1 fruit fly cellular context compared by ENCODE assay signal in genomic region chrX:3743891-3744491, dm6.
TF ChIP-seq lines count a peak whose summit lies in the region.

No protein-coding gene starts in this region.

TF ChIP-seq in whole organism, embryonic, 481 proteins besides CTCF, POLR2A, EP300 and RAD21 (continued from another document and continues in another):
- peak; percentile 32; the same call in 1 of the 2 replicates for TF ChIP-seq ham (GFP tag; IDR thresholded peaks at IDR 0.05; lab: Robert Waterston, UW)
- no peak for TF ChIP-seq eyg (GFP tag; optimal IDR thresholded peaks at IDR 0.05; lab: Kevin White, UChicago)
- TF ChIP-seq fd96Cb (tag; optimal IDR thresholded peaks at IDR 0.05; lab: Kevin White, UChicago), result peak; percentile 91
- TF ChIP-seq chif (GFP tag; optimal IDR thresholded peaks at IDR 0.05; lab: Kevin White, UChicago), result peak; percentile 11 to 34
- TF ChIP-seq CG13123 (GFP tag; optimal IDR thresholded peaks at IDR 0.05; lab: Kevin White, UChicago), result peak; percentile 49
- peak; percentile 61 for TF ChIP-seq Gsc (GFP tag; IDR thresholded peaks at IDR 0.05; lab: Robert Waterston, UW)
- 0 out of 2 replicates have a peak, but pooled peaks have one; percentile 54 for TF ChIP-seq CG17612 (GFP tag; IDR thresholded peaks at IDR 0.05; lab: Robert Waterston, UW)
- TF ChIP-seq CG1832 (GFP tag; optimal IDR thresholded peaks at IDR 0.05; lab: Kevin White, UChicago), result peak; percentile 31
- TF ChIP-seq dati (GFP tag; IDR thresholded peaks at IDR 0.05; lab: Robert Waterston, UW), result no peak
- peak in 1 of 2 experiments; percentile 35 for TF ChIP-seq insv (GFP tag; optimal IDR thresholded peaks at IDR 0.05; lab: Kevin White, UChicago)
- no peak; the same call in 1 of the 2 replicates for TF ChIP-seq gsb (GFP tag; IDR thresholded peaks at IDR 0.05; lab: Robert Waterston, UW)
- peak; percentile 79 for TF ChIP-seq CG1602 (GFP tag; optimal IDR thresholded peaks at IDR 0.05; lab: Kevin White, UChicago)
- peak; percentile 68; the same call in 2 of the 3 replicates for TF ChIP-seq CG11560 (tag; IDR thresholded peaks at IDR 0.05; lab: Robert Waterston, UW)
- no peak for TF ChIP-seq dan (GFP tag; IDR thresholded peaks at IDR 0.05; lab: Robert Waterston, UW)
- no peak for TF ChIP-seq CG42726 (GFP tag; IDR thresholded peaks at IDR 0.05; lab: Robert Waterston, UW; ENCODE audit: partially characterized antibody)
- peak; percentile 79 for TF ChIP-seq tap (tag; optimal IDR thresholded peaks at IDR 0.05; lab: Kevin White, UChicago)
- no peak for TF ChIP-seq btn (GFP tag; optimal IDR thresholded peaks at IDR 0.05; lab: Kevin White, UChicago)
- TF ChIP-seq mirr (GFP tag; optimal IDR thresholded peaks at IDR 0.05; lab: Kevin White, UChicago), result peak; percentile 97
- peak; percentile 82 for TF ChIP-seq CG32532 (GFP tag; IDR thresholded peaks at IDR 0.05; lab: Robert Waterston, UW)
- peak; percentile 37 for TF ChIP-seq CG18011 (GFP tag; optimal IDR thresholded peaks at IDR 0.05; lab: Kevin White, UChicago)
- TF ChIP-seq stc (GFP tag; IDR thresholded peaks at IDR 0.05; lab: Robert Waterston, UW), result peak; percentile 65
- TF ChIP-seq CG9932 (GFP tag; IDR thresholded peaks at IDR 0.05; lab: Robert Waterston, UW), result peak; percentile 77
- peak; percentile 66 for TF ChIP-seq CG16779 (GFP tag; IDR thresholded peaks at IDR 0.05; lab: Robert Waterston, UW)
- TF ChIP-seq CG31365 (tag; optimal IDR thresholded peaks at IDR 0.05; lab: Kevin White, UChicago), result no peak
- no peak for TF ChIP-seq Bteb2 (GFP tag; optimal IDR thresholded peaks at IDR 0.05; lab: Kevin White, UChicago)
- peak; percentile 92 for TF ChIP-seq CG12104 (GFP tag; optimal IDR thresholded peaks at IDR 0.05; lab: Kevin White, UChicago)
- TF ChIP-seq CG10321 (GFP tag; IDR thresholded peaks at IDR 0.05; lab: Robert Waterston, UW), result peak; percentile 56; the same call in 1 of the 2 replicates
- TF ChIP-seq CG7786 (GFP tag; optimal IDR thresholded peaks at IDR 0.05; lab: Kevin White, UChicago), result no peak
- TF ChIP-seq grn (GFP tag; optimal IDR thresholded peaks at IDR 0.05; lab: Kevin White, UChicago), result no peak
- TF ChIP-seq lov (optimal IDR thresholded peaks at IDR 0.05; lab: Kevin White, UChicago), result no peak
- TF ChIP-seq lov (GFP tag; IDR thresholded peaks at IDR 0.05; lab: Robert Waterston, UW), result peak; percentile 21; the same call in 1 of the 3 replicates
- TF ChIP-seq lola (GFP tag; optimal IDR thresholded peaks at IDR 0.05; lab: Kevin White, UChicago), result peak in 1 of 3 experiments; percentile 89
- TF ChIP-seq lbe (GFP tag; optimal IDR thresholded peaks at IDR 0.05; lab: Kevin White, UChicago), result no peak
- TF ChIP-seq jigr1 (GFP tag; IDR thresholded peaks at IDR 0.05; lab: Robert Waterston, UW), result peak; percentile 72; the same call in 2 of the 3 replicates
- no peak for TF ChIP-seq MESR4 (GFP tag; optimal IDR thresholded peaks at IDR 0.05; lab: Kevin White, UChicago)
- peak; percentile 82 for TF ChIP-seq CG11695 (GFP tag; IDR thresholded peaks at IDR 0.05; lab: Robert Waterston, UW)
- peak; percentile 1 for TF ChIP-seq CG8290 (GFP tag; optimal IDR thresholded peaks at IDR 0.05; lab: Kevin White, UChicago)
- peak in 1 of 2 experiments; percentile 47 for TF ChIP-seq CG8290 (tag; optimal IDR thresholded peaks at IDR 0.05; lab: Kevin White, UChicago)
- TF ChIP-seq CG4820 (GFP tag; optimal IDR thresholded peaks at IDR 0.05; lab: Kevin White, UChicago), result peak; percentile 81
- TF ChIP-seq CG9609 (GFP tag; optimal IDR thresholded peaks at IDR 0.05; lab: Kevin White, UChicago), result no peak
- TF ChIP-seq Six4 (GFP tag; optimal IDR thresholded peaks at IDR 0.05; lab: Kevin White, UChicago), result peak; percentile 79
- peak; percentile 76 for TF ChIP-seq CG6813 (GFP tag; optimal IDR thresholded peaks at IDR 0.05; lab: Kevin White, UChicago)
- TF ChIP-seq CG6854 (GFP tag; optimal IDR thresholded peaks at IDR 0.05; lab: Kevin White, UChicago), result peak; percentile 87
- TF ChIP-seq HmgD (GFP tag; optimal IDR thresholded peaks at IDR 0.05; lab: Kevin White, UChicago), result no peak
- TF ChIP-seq sug (tag; optimal IDR thresholded peaks at IDR 0.05; lab: Kevin White, UChicago), result peak; percentile 64
- TF ChIP-seq CG10543 (GFP tag; optimal IDR thresholded peaks at IDR 0.05; lab: Kevin White, UChicago), result peak; percentile 77
- TF ChIP-seq Asciz (GFP tag; optimal IDR thresholded peaks at IDR 0.05; lab: Kevin White, UChicago), result peak; percentile 88
- TF ChIP-seq usp (GFP tag; optimal IDR thresholded peaks at IDR 0.05; lab: Kevin White, UChicago), result no peak
- TF ChIP-seq Hand (GFP tag; optimal IDR thresholded peaks at IDR 0.05; lab: Kevin White, UChicago), result peak; percentile 83
- TF ChIP-seq NFAT (GFP tag; IDR thresholded peaks at IDR 0.05; lab: Robert Waterston, UW), result peak; percentile 87
- no peak for TF ChIP-seq nerfin-2 (GFP tag; IDR thresholded peaks at IDR 0.05; lab: Robert Waterston, UW; ENCODE audit: partially characterized antibody)
- TF ChIP-seq nerfin-1 (tag; optimal IDR thresholded peaks at IDR 0.05; lab: Kevin White, UChicago), result peak; percentile 86
- no peak for TF ChIP-seq shn (GFP tag; optimal IDR thresholded peaks at IDR 0.05; lab: Kevin White, UChicago)
- peak; percentile 76 for TF ChIP-seq crol (GFP tag; IDR thresholded peaks at IDR 0.05; lab: Robert Waterston, UW)
- TF ChIP-seq hb (GFP tag; IDR thresholded peaks at IDR 0.05; lab: Robert Waterston, UW; ENCODE audit: partially characterized antibody), result no peak
- TF ChIP-seq ewg (GFP tag; optimal IDR thresholded peaks at IDR 0.05; lab: Kevin White, UChicago), result peak; percentile 69
- peak; percentile 62 for TF ChIP-seq CG10431 (GFP tag; optimal IDR thresholded peaks at IDR 0.05; lab: Kevin White, UChicago)
- peak; percentile 91 for TF ChIP-seq Oli (tag; optimal IDR thresholded peaks at IDR 0.05; lab: Kevin White, UChicago)
- TF ChIP-seq Doc2 (GFP tag; IDR thresholded peaks at IDR 0.05; lab: Robert Waterston, UW), result peak; percentile 44; the same call in 1 of the 2 replicates
- TF ChIP-seq slou (GFP tag; optimal IDR thresholded peaks at IDR 0.05; lab: Kevin White, UChicago), result peak; percentile 72
- no peak for TF ChIP-seq CG16863 (GFP tag; optimal IDR thresholded peaks at IDR 0.05; lab: Kevin White, UChicago)
- no peak for TF ChIP-seq CG34376 (GFP tag; optimal IDR thresholded peaks at IDR 0.05; lab: Kevin White, UChicago)
- TF ChIP-seq cwo (GFP tag; optimal IDR thresholded peaks at IDR 0.05; lab: Kevin White, UChicago), result peak; percentile 84
- TF ChIP-seq lilli (GFP tag; optimal IDR thresholded peaks at IDR 0.05; lab: Kevin White, UChicago), result peak; percentile 24
- no peak for TF ChIP-seq CG7745 (tag; optimal IDR thresholded peaks at IDR 0.05; lab: Kevin White, UChicago)
- TF ChIP-seq CG11093 (GFP tag; IDR thresholded peaks at IDR 0.05; lab: Robert Waterston, UW), result peak; percentile 66; the same call in 2 of the 3 replicates
- TF ChIP-seq mam (GFP tag; optimal IDR thresholded peaks at IDR 0.05; lab: Kevin White, UChicago), result no peak
- TF ChIP-seq zen (tag; optimal IDR thresholded peaks at IDR 0.05; lab: Kevin White, UChicago), result peak; percentile 50
- peak; percentile 74 for TF ChIP-seq vvl (GFP tag; IDR thresholded peaks at IDR 0.05; lab: Robert Waterston, UW)
- TF ChIP-seq Atf6 (GFP tag; IDR thresholded peaks at IDR 0.05; lab: Robert Waterston, UW), result peak; percentile 74
- peak; percentile 92 for TF ChIP-seq CG11504 (tag; optimal IDR thresholded peaks at IDR 0.05; lab: Kevin White, UChicago)
- peak; percentile 75 for TF ChIP-seq Abd-B (GFP tag; optimal IDR thresholded peaks at IDR 0.05; lab: Kevin White, UChicago)
- no peak for TF ChIP-seq CG1647 (GFP tag; optimal IDR thresholded peaks at IDR 0.05; lab: Kevin White, UChicago)
- peak; percentile 59 for TF ChIP-seq CG6175 (GFP tag; IDR thresholded peaks at IDR 0.05; lab: Robert Waterston, UW)
- no peak for TF ChIP-seq bigmax (GFP tag; optimal IDR thresholded peaks at IDR 0.05; lab: Kevin White, UChicago)
- TF ChIP-seq bab2 (GFP tag; optimal IDR thresholded peaks at IDR 0.05; lab: Kevin White, UChicago), result no peak
- TF ChIP-seq CG1792 (GFP tag; optimal IDR thresholded peaks at IDR 0.05; lab: Kevin White, UChicago), result no peak
- TF ChIP-seq CG8765 (GFP tag; IDR thresholded peaks at IDR 0.05; lab: Robert Waterston, UW), result 0 out of 2 replicates have a peak, but pooled peaks have one; percentile 27
- no peak for TF ChIP-seq nom (GFP tag; optimal IDR thresholded peaks at IDR 0.05; lab: Kevin White, UChicago)
- TF ChIP-seq CG31441 (GFP tag; IDR thresholded peaks at IDR 0.05; lab: Robert Waterston, UW), result peak; percentile 87
- peak; percentile 88 for TF ChIP-seq D19A (tag; optimal IDR thresholded peaks at IDR 0.05; lab: Kevin White, UChicago)
- peak; percentile 11 for TF ChIP-seq Mad (GFP tag; optimal IDR thresholded peaks at IDR 0.05; lab: Kevin White, UChicago)
- no peak for TF ChIP-seq Antp (GFP tag; optimal IDR thresholded peaks at IDR 0.05; lab: Kevin White, UChicago)
- peak; percentile 48 for TF ChIP-seq Sry-β (GFP tag; optimal IDR thresholded peaks at IDR 0.05; lab: Kevin White, UChicago)
- TF ChIP-seq her (GFP tag; optimal IDR thresholded peaks at IDR 0.05; lab: Kevin White, UChicago), result no peak
- TF ChIP-seq sd (tag; optimal IDR thresholded peaks at IDR 0.05; lab: Kevin White, UChicago), result no peak
- TF ChIP-seq CG34224 (GFP tag; IDR thresholded peaks at IDR 0.05; lab: Robert Waterston, UW; ENCODE audit: partially characterized antibody), result no peak
- no peak for TF ChIP-seq yki (optimal IDR thresholded peaks at IDR 0.05; lab: Kevin White, UChicago)
- TF ChIP-seq pnt (GFP tag; optimal IDR thresholded peaks at IDR 0.05; lab: Kevin White, UChicago), result peak; percentile 37
- no peak; the same call in 2 of the 3 replicates for TF ChIP-seq sr (GFP tag; IDR thresholded peaks at IDR 0.05; lab: Robert Waterston, UW)
- peak; percentile 48; the same call in 1 of the 3 replicates for TF ChIP-seq otp (GFP tag; IDR thresholded peaks at IDR 0.05; lab: Robert Waterston, UW)
- no peak for TF ChIP-seq Atf-2 (GFP tag; optimal IDR thresholded peaks at IDR 0.05; lab: Kevin White, UChicago)
- TF ChIP-seq gem (tag; optimal IDR thresholded peaks at IDR 0.05; lab: Kevin White, UChicago), result peak; percentile 96
- peak; percentile 54; the same call in 2 of the 3 replicates for TF ChIP-seq B-H1 (GFP tag; IDR thresholded peaks at IDR 0.05; lab: Robert Waterston, UW)
- no peak for TF ChIP-seq br (optimal IDR thresholded peaks at IDR 0.05; lab: Kevin White, UChicago)
- TF ChIP-seq en (GFP tag; optimal IDR thresholded peaks at IDR 0.05; lab: Kevin White, UChicago), result no peak
- TF ChIP-seq B-H2 (GFP tag; optimal IDR thresholded peaks at IDR 0.05; lab: Kevin White, UChicago), result peak; percentile 4
- peak; percentile 28; the same call in 1 of the 2 replicates for TF ChIP-seq bbx (GFP tag; IDR thresholded peaks at IDR 0.05; lab: Robert Waterston, UW; ENCODE audit: partially characterized antibody)
- no peak; the same call in 1 of the 2 replicates for TF ChIP-seq amos (GFP tag; IDR thresholded peaks at IDR 0.05; lab: Robert Waterston, UW; ENCODE audit: partially characterized antibody)
- peak; percentile 59 for TF ChIP-seq CG18476 (GFP tag; optimal IDR thresholded peaks at IDR 0.05; lab: Kevin White, UChicago)
- peak; percentile 74 for TF ChIP-seq danr (GFP tag; IDR thresholded peaks at IDR 0.05; lab: Robert Waterston, UW)
- peak; percentile 91 for TF ChIP-seq CG18619 (GFP tag; optimal IDR thresholded peaks at IDR 0.05; lab: Kevin White, UChicago)
- TF ChIP-seq dpn (GFP tag; optimal IDR thresholded peaks at IDR 0.05; lab: Kevin White, UChicago), result peak in 1 of 2 experiments; percentile 81
- TF ChIP-seq HLH4C (GFP tag; IDR thresholded peaks at IDR 0.05; lab: Robert Waterston, UW; ENCODE audit: partially characterized antibody), result no peak
- peak; percentile 87 for TF ChIP-seq PHDP (tag; optimal IDR thresholded peaks at IDR 0.05; lab: Kevin White, UChicago)
- TF ChIP-seq slbo (GFP tag; IDR thresholded peaks at IDR 0.05; lab: Robert Waterston, UW), result peak; percentile 85
- no peak for TF ChIP-seq sc (optimal IDR thresholded peaks at IDR 0.05; lab: Kevin White, UChicago)
- peak; percentile 86 for TF ChIP-seq sc (GFP tag; optimal IDR thresholded peaks at IDR 0.05; lab: Kevin White, UChicago)
- TF ChIP-seq pfk (GFP tag; optimal IDR thresholded peaks at IDR 0.05; lab: Kevin White, UChicago), result no peak
- no peak for TF ChIP-seq CG12071 (GFP tag; optimal IDR thresholded peaks at IDR 0.05; lab: Kevin White, UChicago)
- TF ChIP-seq ttk (GFP tag; IDR thresholded peaks at IDR 0.05; lab: Robert Waterston, UW), result peak; percentile 61
- TF ChIP-seq Hr51 (GFP tag; optimal IDR thresholded peaks at IDR 0.05; lab: Kevin White, UChicago), result peak in 1 of 2 experiments; percentile 94
- TF ChIP-seq CG12236 (GFP tag; optimal IDR thresholded peaks at IDR 0.05; lab: Kevin White, UChicago), result no peak
- TF ChIP-seq Blimp-1 (GFP tag; optimal IDR thresholded peaks at IDR 0.05; lab: Kevin White, UChicago), result peak; percentile 77
- TF ChIP-seq ara (GFP tag; IDR thresholded peaks at IDR 0.05; lab: Robert Waterston, UW), result peak; percentile 68
- no peak for TF ChIP-seq hbn (GFP tag; IDR thresholded peaks at IDR 0.05; lab: Robert Waterston, UW; ENCODE audit: partially characterized antibody)
- no peak for TF ChIP-seq tna (GFP tag; IDR thresholded peaks at IDR 0.05; lab: Robert Waterston, UW; ENCODE audit: partially characterized antibody)
- TF ChIP-seq CG12744 (GFP tag; optimal IDR thresholded peaks at IDR 0.05; lab: Kevin White, UChicago), result no peak
- TF ChIP-seq CG33557 (GFP tag; optimal IDR thresholded peaks at IDR 0.05; lab: Kevin White, UChicago), result peak; percentile 70
- peak; percentile 80 for TF ChIP-seq sisA (GFP tag; IDR thresholded peaks at IDR 0.05; lab: Robert Waterston, UW)
- no peak; the same call in none of the 2 replicates for TF ChIP-seq lmd (GFP tag; IDR thresholded peaks at IDR 0.05; lab: Robert Waterston, UW)
- peak; percentile 70 for TF ChIP-seq Xrp1 (GFP tag; IDR thresholded peaks at IDR 0.05; lab: Robert Waterston, UW)
- TF ChIP-seq CG15073 (GFP tag; optimal IDR thresholded peaks at IDR 0.05; lab: Kevin White, UChicago), result peak; percentile 0
- peak; percentile 82 for TF ChIP-seq twi (tag; optimal IDR thresholded peaks at IDR 0.05; lab: Kevin White, UChicago)
- no peak for TF ChIP-seq CG2129 (GFP tag; IDR thresholded peaks at IDR 0.05; lab: Robert Waterston, UW; ENCODE audit: partially characterized antibody)
- TF ChIP-seq Dfd (GFP tag; optimal IDR thresholded peaks at IDR 0.05; lab: Kevin White, UChicago), result peak in 1 of 2 experiments; percentile 70
- no peak for TF ChIP-seq Camta (GFP tag; optimal IDR thresholded peaks at IDR 0.05; lab: Kevin White, UChicago)
- peak; percentile 74 for TF ChIP-seq Spps (tag; optimal IDR thresholded peaks at IDR 0.05; lab: Kevin White, UChicago)
- TF ChIP-seq CG15601 (tag; optimal IDR thresholded peaks at IDR 0.05; lab: Kevin White, UChicago), result peak; percentile 80
